Worm (Caenorhabditis elegans): ENCODE data around the gene T16G1.2.

DNA sequence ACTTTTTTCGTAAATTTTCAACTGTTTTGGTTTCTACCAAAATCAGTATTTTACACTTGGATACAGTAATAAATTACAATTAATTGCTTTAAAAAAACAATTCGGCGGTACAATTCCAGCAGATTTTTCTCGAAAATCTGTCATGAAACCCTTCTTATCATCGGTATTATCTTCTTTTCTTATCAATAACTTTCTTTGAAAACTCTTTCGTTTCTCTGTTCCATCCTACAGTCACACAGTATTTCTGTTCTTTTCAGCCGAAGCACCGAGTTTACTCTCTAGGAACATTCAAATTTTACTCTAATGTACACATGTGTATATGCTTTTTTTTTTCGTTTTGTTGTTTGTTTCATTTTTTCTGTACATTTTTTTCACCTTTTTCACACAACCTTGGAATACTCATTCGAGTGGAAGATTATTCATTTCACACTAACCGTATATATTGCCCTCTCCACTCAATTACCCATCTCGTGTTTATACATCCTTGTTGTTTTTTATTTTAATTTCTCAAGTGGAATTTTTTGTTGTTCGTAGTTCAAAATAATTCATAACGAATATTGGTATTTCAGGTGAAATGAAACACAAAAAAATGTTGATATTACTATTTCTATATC, 19.6 kb upstream of the T16G1.2 start, which contains the start of gene nid-1:
- TF ChIP-seq sox-4 (tag; optimal IDR thresholded peaks at IDR 0.05) (no peak), nhr-11 (tag; optimal IDR thresholded peaks at IDR 0.05) (no peak), eyg-1 (tag; optimal IDR thresholded peaks at IDR 0.05) (no peak), ceh-34 (tag; optimal IDR thresholded peaks at IDR 0.05) (no peak), ama-1 (optimal IDR thresholded peaks at IDR 0.05) (no peak)

All from whole organism, late embryonic.